Worm (Caenorhabditis elegans): ENCODE results near the gene irk-1.

- no peak for TF ChIP-seq odd-2 (tag; optimal IDR thresholded peaks at IDR 0.05)
- no peak for TF ChIP-seq elt-2 (tag; optimal IDR thresholded peaks at IDR 0.05)
- no peak for TF ChIP-seq nfya-1 (tag; optimal IDR thresholded peaks at IDR 0.05)
These were observed 41.2 kb upstream of the irk-1 start for ce11 chrX:6819135-6819534.

Data from whole organism, late embryonic.